Fruit fly (Drosophila melanogaster): ENCODE data around the gene peb.

The peb gene

DNA sequence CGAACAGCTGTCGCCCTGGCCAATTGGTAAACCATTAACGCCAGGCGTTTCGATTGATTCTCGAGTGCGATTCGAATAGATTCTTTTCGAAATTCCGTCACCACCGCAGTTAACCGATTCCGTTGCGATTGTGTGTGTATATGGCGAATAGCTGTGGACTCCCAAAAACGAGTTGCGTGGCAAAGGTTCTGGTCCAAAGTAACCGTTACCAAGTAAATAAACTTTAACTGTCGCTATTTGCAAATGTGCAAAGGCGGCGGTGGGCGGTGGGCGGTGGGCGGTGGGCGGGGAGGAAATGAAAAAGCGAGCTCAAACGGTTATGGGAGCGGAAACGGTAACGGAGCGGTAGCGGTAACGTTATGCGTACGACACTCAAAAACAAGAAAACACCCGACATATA is 26.5 kb downstream of the peb start, which contains the start of gene CG3081:
Gene CG3081, minus strand, starts transcription at position 101 of the 400 bp plus-strand sequence.
- TF ChIP-seq CG16779 (tag; optimal IDR thresholded peaks at IDR 0.05) (no peak), esn (GFP tag; optimal IDR thresholded peaks at IDR 0.05) (no peak), Eip78C (GFP tag) (no peak), CG8119 (GFP tag; IDR thresholded peaks at IDR 0.05) (no peak), CG1621 (tag; optimal IDR thresholded peaks at IDR 0.05) (no peak), CG6163 (GFP tag; IDR thresholded peaks at IDR 0.05) (no peak), Smox (GFP tag; optimal IDR thresholded peaks at IDR 0.05) (no peak), Hr38 (GFP tag; optimal IDR thresholded peaks at IDR 0.05) (no peak), OdsH (GFP tag; optimal IDR thresholded peaks at IDR 0.05) (no peak), Ets21C (GFP tag; optimal IDR thresholded peaks at IDR 0.05) (no peak), svp (GFP tag) (no peak), Eip93F (GFP tag; optimal IDR thresholded peaks at IDR 0.05) (no peak)

DNA sequence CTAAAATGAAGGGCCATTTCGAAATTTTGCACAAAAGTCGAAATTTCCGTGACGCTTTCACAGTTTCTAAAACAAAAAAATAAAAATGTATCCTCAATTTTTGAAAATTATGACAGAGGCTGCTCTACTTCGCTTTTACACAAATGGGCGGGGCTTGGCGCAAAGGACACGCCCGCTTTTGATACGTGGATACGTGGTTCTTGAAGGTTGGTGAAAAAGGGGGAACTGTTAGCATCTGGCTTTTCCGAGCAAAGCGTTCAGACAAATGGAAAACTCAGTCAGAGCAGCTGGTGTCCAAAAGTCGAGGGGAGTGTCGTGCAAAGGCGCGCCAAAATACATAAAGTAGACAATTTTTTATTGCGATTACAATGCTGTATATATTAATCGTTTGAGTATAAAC is 27.4 kb downstream of the peb start, which contains the start of gene CG3062:
Gene CG3062, minus strand, starts transcription at position 101 of the 400 bp plus-strand sequence.
- TF ChIP-seq Lpt (GFP tag; optimal IDR thresholded peaks at IDR 0.05): no peak
- no peak for TF ChIP-seq CG7368 (GFP tag; optimal IDR thresholded peaks at IDR 0.05)
- TF ChIP-seq Blimp-1 (GFP tag; optimal IDR thresholded peaks at IDR 0.05): no peak
- TF ChIP-seq vri (GFP tag; optimal IDR thresholded peaks at IDR 0.05): no peak
- TF ChIP-seq ss (GFP tag; optimal IDR thresholded peaks at IDR 0.05): no peak
- no peak for TF ChIP-seq spab (GFP tag; optimal IDR thresholded peaks at IDR 0.05)
- TF ChIP-seq CG10669 (GFP tag; optimal IDR thresholded peaks at IDR 0.05): no peak
- no peak for TF ChIP-seq CG8119 (GFP tag; IDR thresholded peaks at IDR 0.05)

DNA sequence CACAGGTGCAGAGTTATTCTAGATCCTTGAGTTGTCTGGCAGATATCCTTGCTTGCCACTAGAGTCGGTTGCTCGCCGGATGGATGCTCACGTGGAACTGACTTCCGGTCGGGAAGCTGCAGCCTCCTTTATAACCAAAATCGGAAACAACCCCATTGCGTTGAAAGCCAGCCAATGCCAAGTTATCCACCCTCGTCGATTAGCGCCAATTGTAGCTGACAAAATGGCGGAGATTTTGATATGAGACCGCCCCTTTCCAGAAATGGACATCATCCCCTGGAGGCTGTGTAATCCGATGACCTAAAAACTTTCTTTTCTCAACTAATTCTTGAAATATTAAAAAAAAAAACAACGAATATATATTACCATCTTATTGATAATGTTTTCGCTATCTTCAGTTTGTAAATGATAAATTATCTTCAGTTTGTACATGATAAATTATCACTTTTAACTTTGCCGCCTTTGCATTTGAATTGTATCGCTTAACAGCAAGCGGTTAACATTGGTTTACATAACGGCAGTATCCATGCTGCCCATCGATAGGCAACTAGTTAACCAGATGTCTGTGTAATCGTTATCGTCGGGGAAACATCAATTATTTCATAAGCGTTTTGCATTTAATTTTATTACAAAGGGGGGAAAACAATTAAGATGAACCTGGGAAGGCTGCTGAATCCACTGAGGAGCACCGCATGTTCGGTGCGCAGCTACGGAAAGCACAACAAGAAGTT is 30.1 kb downstream of the peb start, which contains the start of the genes HLH4C and mRpL30:
Gene HLH4C, minus strand, starts transcription at position 99 of the 731 bp plus-strand sequence.
Gene mRpL30, plus strand, starts transcription at position 556 of the 731 bp plus-strand sequence.
- TF ChIP-seq vri (GFP tag; optimal IDR thresholded peaks at IDR 0.05) (no peak), CG6808 (GFP tag; optimal IDR thresholded peaks at IDR 0.05) (peak; percentile 99)

DNA sequence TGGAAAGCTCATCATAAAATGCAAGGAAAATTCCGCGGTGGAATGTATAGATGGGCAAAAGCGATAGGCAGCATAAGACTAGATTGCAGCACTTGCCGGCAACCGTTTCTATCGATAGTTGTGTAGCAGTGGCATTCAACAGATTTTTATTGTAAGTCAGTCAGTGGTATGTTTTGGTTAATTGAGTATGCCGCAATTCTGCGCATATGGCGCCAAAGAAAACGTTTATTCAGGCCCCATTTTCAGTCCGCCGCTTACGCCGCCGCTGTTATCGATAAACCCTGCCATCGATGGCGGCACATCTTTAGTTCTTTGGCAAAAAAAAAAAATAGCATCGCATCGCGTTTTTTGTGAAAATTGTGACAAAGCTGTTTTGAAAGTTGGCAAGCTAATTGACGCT is 32.4 kb downstream of the peb start, which contains the start of the genes Cbp80 and Torsin:
Gene Cbp80, plus strand, starts transcription at position 265 of the 400 bp plus-strand sequence.
Gene Torsin, minus strand, starts transcription at position 282 of the 400 bp plus-strand sequence.
- TF ChIP-seq lz (GFP tag; optimal IDR thresholded peaks at IDR 0.05) (peak; percentile 29), CG3032 (tag; optimal IDR thresholded peaks at IDR 0.05) (peak; percentile 2), net (GFP tag; optimal IDR thresholded peaks at IDR 0.05) (no peak), Ets96B (tag; optimal IDR thresholded peaks at IDR 0.05) (no peak), Smox (GFP tag; optimal IDR thresholded peaks at IDR 0.05) (no peak), spab (GFP tag; optimal IDR thresholded peaks at IDR 0.05) (no peak), fd59A (GFP tag; optimal IDR thresholded peaks at IDR 0.05) (no peak), Hr38 (GFP tag; optimal IDR thresholded peaks at IDR 0.05) (no peak), CG31627 (GFP tag; optimal IDR thresholded peaks at IDR 0.05) (peak; percentile 22), fd85E (GFP tag; optimal IDR thresholded peaks at IDR 0.05) (no peak), Gug (GFP tag; IDR thresholded peaks at IDR 0.05) (no peak), dsx (GFP tag; optimal IDR thresholded peaks at IDR 0.05; ENCODE audit: poor library complexity, severe bottlenecking) (no peak), acj6 (GFP tag; optimal IDR thresholded peaks at IDR 0.05) (no peak), Sox15 (GFP tag; optimal IDR thresholded peaks at IDR 0.05) (no peak), Met (GFP tag; optimal IDR thresholded peaks at IDR 0.05) (no peak), CG8119 (GFP tag; IDR thresholded peaks at IDR 0.05) (no peak), CG32006 (GFP tag; optimal IDR thresholded peaks at IDR 0.05) (no peak), pdm3 (GFP tag; optimal IDR thresholded peaks at IDR 0.05) (no peak), CG8319 (GFP tag; optimal IDR thresholded peaks at IDR 0.05) (no peak), Hr4 (GFP tag; optimal IDR thresholded peaks at IDR 0.05) (no peak), Eip75B (GFP tag; optimal IDR thresholded peaks at IDR 0.05) (no peak), CG1621 (tag; optimal IDR thresholded peaks at IDR 0.05) (no peak), fkh (GFP tag; optimal IDR thresholded peaks at IDR 0.05) (no peak), Eip93F (GFP tag; optimal IDR thresholded peaks at IDR 0.05) (no peak), CG6276 (GFP tag; optimal IDR thresholded peaks at IDR 0.05) (no peak), CG34406 (GFP tag; optimal IDR thresholded peaks at IDR 0.05) (no peak), OdsH (GFP tag; optimal IDR thresholded peaks at IDR 0.05) (no peak), CG10669 (GFP tag; optimal IDR thresholded peaks at IDR 0.05) (no peak), CG6808 (GFP tag; optimal IDR thresholded peaks at IDR 0.05) (peak; percentile 52), CG10631 (GFP tag; optimal IDR thresholded peaks at IDR 0.05) (no peak), Lpt (GFP tag; optimal IDR thresholded peaks at IDR 0.05) (no peak), CG6163 (GFP tag; IDR thresholded peaks at IDR 0.05) (no peak; the same call in 2 of the 3 replicates), Ets21C (GFP tag; optimal IDR thresholded peaks at IDR 0.05) (no peak), CG9139 (GFP tag; optimal IDR thresholded peaks at IDR 0.05) (no peak), CG6792 (GFP tag; optimal IDR thresholded peaks at IDR 0.05) (no peak)

All from whole organism, prepupa.